Fruit fly (Drosophila melanogaster): ENCODE measurements around the gene Cpr62Bc.

The Cpr62Bc gene

dm6 chr3L:1859563-1859962, 17.7 kb upstream of the Cpr62Bc start:
- no peak; the same call in 2 of the 3 replicates for TF ChIP-seq fd96Ca (GFP tag; IDR thresholded peaks at IDR 0.05)
- peak; percentile 51 for TF ChIP-seq Pif1A (GFP tag; optimal IDR thresholded peaks at IDR 0.05)
- TF ChIP-seq CG15710 (tag; optimal IDR thresholded peaks at IDR 0.05) = no peak
- peak; percentile 11; the same call in 1 of the 3 replicates for TF ChIP-seq CG4496 (GFP tag; IDR thresholded peaks at IDR 0.05)
- no peak for TF ChIP-seq CG34367 (tag; optimal IDR thresholded peaks at IDR 0.05)
- no peak for TF ChIP-seq CG8159 (tag; optimal IDR thresholded peaks at IDR 0.05)
- no peak for TF ChIP-seq rn (GFP tag; IDR thresholded peaks at IDR 0.05)
- no peak for TF ChIP-seq EcR (GFP tag; optimal IDR thresholded peaks at IDR 0.05)
- peak; percentile 39 for TF ChIP-seq Pif1B (GFP tag; optimal IDR thresholded peaks at IDR 0.05)
- TF ChIP-seq CG10348 (GFP tag; IDR thresholded peaks at IDR 0.05) = no peak
- no peak for TF ChIP-seq Ets98B (GFP tag; IDR thresholded peaks at IDR 0.05)
- peak; percentile 23 for TF ChIP-seq CG17806 (tag; optimal IDR thresholded peaks at IDR 0.05)
- no peak for TF ChIP-seq D1 (tag; optimal IDR thresholded peaks at IDR 0.05)
- TF ChIP-seq gl (tag; optimal IDR thresholded peaks at IDR 0.05) = peak; percentile 36
- TF ChIP-seq Snoo (tag; optimal IDR thresholded peaks at IDR 0.05) = peak; percentile 62
- no peak for TF ChIP-seq CG13204 (GFP tag; optimal IDR thresholded peaks at IDR 0.05)
- no peak for TF ChIP-seq CG14655 (GFP tag; optimal IDR thresholded peaks at IDR 0.05)
- TF ChIP-seq CG32121 (GFP tag; IDR thresholded peaks at IDR 0.05) = no peak
- TF ChIP-seq CG12605 (GFP tag; IDR thresholded peaks at IDR 0.05) = peak; percentile 20; the same call in 1 of the 2 replicates
- no peak for TF ChIP-seq CG9948 (tag; optimal IDR thresholded peaks at IDR 0.05)
- TF ChIP-seq CG8301 (tag; optimal IDR thresholded peaks at IDR 0.05) = no peak

dm6 chr3L:1856467-1857350, 14.8 kb upstream of the Cpr62Bc start, which contains the start of gene CG12024:
CG12024 (plus strand) TSS chr3L:1857165.
- peak; percentile 37 for TF ChIP-seq CG9948 (tag; optimal IDR thresholded peaks at IDR 0.05)
- TF ChIP-seq Snoo (tag; optimal IDR thresholded peaks at IDR 0.05) = peak; percentile 50
- no peak for TF ChIP-seq CG10348 (GFP tag; IDR thresholded peaks at IDR 0.05)
- TF ChIP-seq gl (tag; optimal IDR thresholded peaks at IDR 0.05) = no peak
- peak; percentile 20; the same call in 1 of the 2 replicates for TF ChIP-seq CG32121 (GFP tag; IDR thresholded peaks at IDR 0.05)
- peak; percentile 36 for TF ChIP-seq CG8301 (tag; optimal IDR thresholded peaks at IDR 0.05)
- peak; percentile 61 for TF ChIP-seq CG15710 (tag; optimal IDR thresholded peaks at IDR 0.05)
- TF ChIP-seq Pif1A (GFP tag; optimal IDR thresholded peaks at IDR 0.05) = peak; percentile 35
- TF ChIP-seq EcR (GFP tag; optimal IDR thresholded peaks at IDR 0.05) = no peak
- no peak for TF ChIP-seq CG4496 (GFP tag; IDR thresholded peaks at IDR 0.05)
- no peak for TF ChIP-seq CG12605 (GFP tag; IDR thresholded peaks at IDR 0.05)
- peak; percentile 22 for TF ChIP-seq CG34367 (tag; optimal IDR thresholded peaks at IDR 0.05)
- TF ChIP-seq Pif1B (GFP tag; optimal IDR thresholded peaks at IDR 0.05) = no peak
- TF ChIP-seq Ets98B (GFP tag; IDR thresholded peaks at IDR 0.05) = peak; percentile 47; the same call in 1 of the 2 replicates
- peak; percentile 62 for TF ChIP-seq CG8159 (tag; optimal IDR thresholded peaks at IDR 0.05)
- TF ChIP-seq D1 (tag; optimal IDR thresholded peaks at IDR 0.05) = no peak
- TF ChIP-seq CG14655 (GFP tag; optimal IDR thresholded peaks at IDR 0.05) = no peak
- no peak for TF ChIP-seq CG13204 (GFP tag; optimal IDR thresholded peaks at IDR 0.05)
- TF ChIP-seq rn (GFP tag; IDR thresholded peaks at IDR 0.05) = no peak
- TF ChIP-seq CG17806 (tag; optimal IDR thresholded peaks at IDR 0.05) = peak; percentile 29
- no peak for TF ChIP-seq fd96Ca (GFP tag; IDR thresholded peaks at IDR 0.05)

- TF ChIP-seq Ets98B (GFP tag; IDR thresholded peaks at IDR 0.05) = no peak
- no peak for TF ChIP-seq CG8159 (tag; optimal IDR thresholded peaks at IDR 0.05)
- no peak for TF ChIP-seq CG32121 (GFP tag; IDR thresholded peaks at IDR 0.05)
- no peak for TF ChIP-seq CG4496 (GFP tag; IDR thresholded peaks at IDR 0.05)
- TF ChIP-seq CG13204 (GFP tag; optimal IDR thresholded peaks at IDR 0.05) = no peak
- no peak for TF ChIP-seq CG10348 (GFP tag; IDR thresholded peaks at IDR 0.05)
- TF ChIP-seq CG9948 (tag; optimal IDR thresholded peaks at IDR 0.05) = no peak
- TF ChIP-seq CG34367 (tag; optimal IDR thresholded peaks at IDR 0.05) = no peak
- TF ChIP-seq Pif1B (GFP tag; optimal IDR thresholded peaks at IDR 0.05) = no peak
- TF ChIP-seq Snoo (tag; optimal IDR thresholded peaks at IDR 0.05) = no peak
Observed at dm6 chr3L:1855491-1855890, 13.6 kb upstream of the Cpr62Bc start, which contains the start of gene CNMa. CNMa (minus strand) TSS chr3L:1855591.

DNA sequence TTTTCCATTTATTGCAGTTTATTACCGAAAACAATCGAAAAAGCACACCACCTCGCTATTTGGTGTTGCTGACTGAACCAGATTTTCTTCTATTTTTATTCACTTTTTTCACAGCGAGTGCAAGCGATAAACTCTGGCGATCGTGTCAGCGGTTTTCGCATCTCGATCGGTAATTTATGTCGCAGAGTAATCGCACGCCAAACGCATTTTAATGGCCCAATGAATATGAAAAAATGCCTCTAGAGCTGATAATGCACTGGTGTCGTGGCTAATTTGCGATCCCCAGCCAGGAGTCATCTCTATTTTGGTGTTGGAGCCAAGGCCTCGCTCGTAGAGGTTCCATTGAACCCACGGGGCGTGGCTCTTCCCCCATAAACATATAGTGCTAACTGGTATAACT, 11.4 kb upstream of the Cpr62Bc start:
- TF ChIP-seq gl (tag; optimal IDR thresholded peaks at IDR 0.05) (no peak), EcR (GFP tag; optimal IDR thresholded peaks at IDR 0.05) (peak; percentile 25), CG8159 (tag; optimal IDR thresholded peaks at IDR 0.05) (no peak)

- TF ChIP-seq D1 (tag; optimal IDR thresholded peaks at IDR 0.05) (no peak), CG12605 (GFP tag; IDR thresholded peaks at IDR 0.05) (no peak), Ets98B (GFP tag; IDR thresholded peaks at IDR 0.05) (no peak), fd96Ca (GFP tag; IDR thresholded peaks at IDR 0.05) (no peak), EcR (GFP tag; optimal IDR thresholded peaks at IDR 0.05) (no peak), CG9948 (tag; optimal IDR thresholded peaks at IDR 0.05) (no peak), CG34367 (tag; optimal IDR thresholded peaks at IDR 0.05) (no peak), CG8159 (tag; optimal IDR thresholded peaks at IDR 0.05) (no peak), CG13204 (GFP tag; optimal IDR thresholded peaks at IDR 0.05) (no peak), Pif1B (GFP tag; optimal IDR thresholded peaks at IDR 0.05) (no peak), CG4496 (GFP tag; IDR thresholded peaks at IDR 0.05) (no peak), CG15710 (tag; optimal IDR thresholded peaks at IDR 0.05) (no peak), rn (GFP tag; IDR thresholded peaks at IDR 0.05) (no peak), Snoo (tag; optimal IDR thresholded peaks at IDR 0.05) (no peak), CG10348 (GFP tag; IDR thresholded peaks at IDR 0.05) (no peak), CG32121 (GFP tag; IDR thresholded peaks at IDR 0.05) (no peak), gl (tag; optimal IDR thresholded peaks at IDR 0.05) (no peak), CG14655 (GFP tag; optimal IDR thresholded peaks at IDR 0.05) (no peak), Pif1A (GFP tag; optimal IDR thresholded peaks at IDR 0.05) (no peak)
Observed at dm6 chr3L:1850498-1850897, 8.6 kb upstream of the Cpr62Bc start.

All from whole organism, pupa.